Worm (Caenorhabditis elegans): ENCODE results near the gene C39E6.2.

C39E6.2 gene

ce11 chrX:4720603-4721529 lies 34.1 kb downstream of the C39E6.2 start, which contains the start of gene F55D10.4:
F55D10.4 (minus strand) TSS chrX:4720653.
- TF ChIP-seq nhr-76 (tag; optimal IDR thresholded peaks at IDR 0.05) (no peak), mab-5 (tag; optimal IDR thresholded peaks at IDR 0.05) (no peak), zip-8 (tag; optimal IDR thresholded peaks at IDR 0.05) (no peak), nhr-12 (tag; optimal IDR thresholded peaks at IDR 0.05) (no peak), ces-1 (GFP tag; optimal IDR thresholded peaks at IDR 0.05) (peak; percentile 41), sem-2 (GFP tag; optimal IDR thresholded peaks at IDR 0.05) (no peak), nhr-28 (tag; optimal IDR thresholded peaks at IDR 0.05) (no peak), mep-1 (tag; optimal IDR thresholded peaks at IDR 0.05) (no peak)

ce11 chrX:4718114-4718513 lies 36.8 kb downstream of the C39E6.2 start:
- TF ChIP-seq bed-3 (GFP tag; optimal IDR thresholded peaks at IDR 0.05): no peak
- no peak for TF ChIP-seq pha-4 (tag; optimal IDR thresholded peaks at IDR 0.05)
- no peak for TF ChIP-seq unc-62 (GFP tag; optimal IDR thresholded peaks at IDR 0.05)
- TF ChIP-seq drap-1 (GFP tag; optimal IDR thresholded peaks at IDR 0.05): no peak
- TF ChIP-seq mab-5 (tag; optimal IDR thresholded peaks at IDR 0.05): no peak
- TF ChIP-seq ceh-83 (GFP tag; optimal IDR thresholded peaks at IDR 0.05): no peak
- TF ChIP-seq ces-1 (GFP tag; optimal IDR thresholded peaks at IDR 0.05): peak; percentile 66
- no peak for TF ChIP-seq nhr-28 (tag; optimal IDR thresholded peaks at IDR 0.05)
- TF ChIP-seq unc-120 (tag; optimal IDR thresholded peaks at IDR 0.05; ENCODE audit: poor library complexity, severe bottlenecking): no peak

- TF ChIP-seq nhr-12 (tag; optimal IDR thresholded peaks at IDR 0.05) (no peak), tbx-8 (GFP tag; optimal IDR thresholded peaks at IDR 0.05) (no peak), unc-120 (tag; optimal IDR thresholded peaks at IDR 0.05; ENCODE audit: poor library complexity, severe bottlenecking) (no peak), M03D4.4 (tag; optimal IDR thresholded peaks at IDR 0.05) (no peak)
Measured at ce11 chrX:4715107-4715506, 39.8 kb downstream of the C39E6.2 start, which contains the start of gene rpl-25.1. rpl-25.1 (plus strand) TSS chrX:4715178.

- TF ChIP-seq nhr-2 (tag; optimal IDR thresholded peaks at IDR 0.05) (no peak), zip-8 (tag; optimal IDR thresholded peaks at IDR 0.05) (no peak), drap-1 (GFP tag; optimal IDR thresholded peaks at IDR 0.05) (peak; percentile 70), hlh-1 (tag; optimal IDR thresholded peaks at IDR 0.05) (peak; percentile 72), ceh-39 (tag; optimal IDR thresholded peaks at IDR 0.05) (peak; percentile 47), pha-4 (tag; optimal IDR thresholded peaks at IDR 0.05) (peak; percentile 100), lsy-2 (tag; optimal IDR thresholded peaks at IDR 0.05) (peak; percentile 97), ces-1 (GFP tag; optimal IDR thresholded peaks at IDR 0.05) (peak; percentile 67), elt-3 (tag; optimal IDR thresholded peaks at IDR 0.05) (no peak), snpc-4 (tag; optimal IDR thresholded peaks at IDR 0.05) (no peak), lin-13 (tag; optimal IDR thresholded peaks at IDR 0.05) (peak; percentile 92), M03D4.4 (tag; optimal IDR thresholded peaks at IDR 0.05) (peak; percentile 74), nhr-76 (tag; optimal IDR thresholded peaks at IDR 0.05) (no peak), nhr-237 (tag; optimal IDR thresholded peaks at IDR 0.05) (peak; percentile 68), cnd-1 (tag; optimal IDR thresholded peaks at IDR 0.05) (peak; percentile 57), ztf-11 (tag; optimal IDR thresholded peaks at IDR 0.05) (peak; percentile 56), flh-1 (GFP tag; optimal IDR thresholded peaks at IDR 0.05) (no peak), bed-3 (GFP tag; optimal IDR thresholded peaks at IDR 0.05) (peak; percentile 3), sem-2 (GFP tag; optimal IDR thresholded peaks at IDR 0.05) (no peak), sptf-1 (tag; optimal IDR thresholded peaks at IDR 0.05) (peak; percentile 72), mab-5 (tag; optimal IDR thresholded peaks at IDR 0.05) (no peak), lin-32 (GFP tag; optimal IDR thresholded peaks at IDR 0.05) (no peak), ceh-83 (GFP tag; optimal IDR thresholded peaks at IDR 0.05) (peak; percentile 17), unc-120 (tag; optimal IDR thresholded peaks at IDR 0.05; ENCODE audit: poor library complexity, severe bottlenecking) (peak; percentile 86), nhr-12 (tag; optimal IDR thresholded peaks at IDR 0.05) (no peak), unc-62 (GFP tag; optimal IDR thresholded peaks at IDR 0.05) (peak; percentile 77), mls-2 (tag; optimal IDR thresholded peaks at IDR 0.05) (peak; percentile 62), unc-39 (tag; optimal IDR thresholded peaks at IDR 0.05) (no peak), tbx-8 (GFP tag; optimal IDR thresholded peaks at IDR 0.05) (no peak), blmp-1 (tag; optimal IDR thresholded peaks at IDR 0.05) (no peak), nhr-28 (tag; optimal IDR thresholded peaks at IDR 0.05) (peak; percentile 30), mep-1 (tag; optimal IDR thresholded peaks at IDR 0.05) (peak; percentile 87)
Measured at ce11 chrX:4711698-4712329, 43.1 kb downstream of the C39E6.2 start, which contains the start of the genes dnj-14 and glit-1. dnj-14 (minus strand) TSS chrX:4711748. glit-1 (plus strand) TSS chrX:4712279.

Measured in whole organism, mixed stage, embryonic.